Fruit fly (Drosophila melanogaster) whole organism, embryonic: ENCODE results near the gene CG14427.

Experiments used
- Ada2b ChIP-seq: fragments of 200-800 bp; sonication (Bioruptor generic); IDR thresholded peaks from 2 replicates; pipeline ENCODE4 v1.3.6; 2022; ENCODE audit warnings: missing biosample characterization, missing genetic modification characterization
- Atf3 ChIP-seq: fragments of 200-800 bp; sonication (Bioruptor generic); optimal IDR thresholded peaks from 3 replicates; lab custom pipeline; 2016; ENCODE audit warnings: missing biosample characterization, missing genetic modification characterization
- CG10321 ChIP-seq: fragments of 200-800 bp; sonication (Bioruptor generic); IDR thresholded peaks from 2 replicates; pipeline ENCODE4 v1.3.6; 2022; ENCODE audit warnings: missing biosample characterization, missing genetic modification characterization
- CG12236 ChIP-seq: fragments of 200-800 bp; sonication (Bioruptor generic); optimal IDR thresholded peaks from 2 replicates; lab custom pipeline; 2016; ENCODE audit warnings: missing biosample characterization, missing genetic modification characterization
- CG12769 ChIP-seq: fragments of 200-800 bp; sonication (Bioruptor generic); optimal IDR thresholded peaks from 2 replicates; lab custom pipeline; 2019; ENCODE audit warnings: missing biosample characterization, mild to moderate bottlenecking, missing genetic modification characterization, moderate library complexity
- CG13624 ChIP-seq: fragments of 200-800 bp; sonication (Bioruptor generic); optimal IDR thresholded peaks from 2 replicates; lab custom pipeline; 2016; ENCODE audit warnings: missing biosample characterization, missing genetic modification characterization
- CG15601 ChIP-seq: fragments of 200-800 bp; sonication (Bioruptor generic); optimal IDR thresholded peaks from 3 replicates; lab custom pipeline; 2019; ENCODE audit warnings: missing biosample characterization, mild to moderate bottlenecking, missing genetic modification characterization, moderate library complexity
- CG1602 ChIP-seq: fragments of 200-800 bp; sonication (Bioruptor generic); optimal IDR thresholded peaks from 3 replicates; lab custom pipeline; 2016; ENCODE audit warnings: missing biosample characterization, missing genetic modification characterization
- CG1792 ChIP-seq: fragments of 200-800 bp; sonication (Bioruptor generic); optimal IDR thresholded peaks from 2 replicates; lab custom pipeline; 2016; ENCODE audit warnings: missing biosample characterization, missing genetic modification characterization
- CG33557 ChIP-seq: fragments of 200-800 bp; sonication (Bioruptor generic); optimal IDR thresholded peaks from 2 replicates; lab custom pipeline; 2019; ENCODE audit warnings: missing biosample characterization, mild to moderate bottlenecking, missing genetic modification characterization, moderate library complexity
- CG4820 ChIP-seq: fragments of 200-800 bp; sonication (Bioruptor generic); optimal IDR thresholded peaks from 3 replicates; lab custom pipeline; 2016; ENCODE audit warnings: missing biosample characterization, missing genetic modification characterization
- CG6654 ChIP-seq: fragments of 200-800 bp; sonication (Bioruptor generic); optimal IDR thresholded peaks from 2 replicates; lab custom pipeline; 2017; ENCODE audit warnings: missing biosample characterization, mild to moderate bottlenecking, missing genetic modification characterization
- CG6765 ChIP-seq: fragments of 200-800 bp; sonication (Bioruptor generic); optimal IDR thresholded peaks from 3 replicates; lab custom pipeline; 2017; ENCODE audit warnings: missing biosample characterization, mild to moderate bottlenecking, missing genetic modification characterization
- CG7271 ChIP-seq: fragments of 200-800 bp; sonication (Bioruptor generic); optimal IDR thresholded peaks from 2 replicates; lab custom pipeline; 2018; ENCODE audit warnings: missing biosample characterization, mild to moderate bottlenecking, missing genetic modification characterization, moderate library complexity
- CG7928 ChIP-seq: fragments of 200-800 bp; sonication (Bioruptor generic); optimal IDR thresholded peaks from 2 replicates; lab custom pipeline; 2017; ENCODE audit warnings: missing biosample characterization, mild to moderate bottlenecking, missing genetic modification characterization
- CG7987 ChIP-seq: fragments of 200-800 bp; sonication (Bioruptor generic); optimal IDR thresholded peaks from 2 replicates; lab custom pipeline; 2018; ENCODE audit warnings: missing biosample characterization, mild to moderate bottlenecking, missing genetic modification characterization, moderate library complexity
- CG8089 ChIP-seq: fragments of 200-800 bp; sonication (Bioruptor generic); optimal IDR thresholded peaks from 3 replicates; lab custom pipeline; 2016; ENCODE audit warnings: missing biosample characterization, missing genetic modification characterization
- CG8765 ChIP-seq: fragments of 200-800 bp; sonication (Bioruptor generic); IDR thresholded peaks from 2 replicates; pipeline ENCODE4 v1.3.6; 2022; ENCODE audit warnings: missing biosample characterization, missing genetic modification characterization
- CG9817 ChIP-seq: fragments of 200-800 bp; sonication (Bioruptor generic); optimal IDR thresholded peaks from 2 replicates; lab custom pipeline; 2018; ENCODE audit warnings: missing biosample characterization, mild to moderate bottlenecking, missing genetic modification characterization, moderate library complexity
- CkIIα-i1 ChIP-seq: fragments of 200-800 bp; sonication (Bioruptor generic); IDR thresholded peaks from 2 replicates; pipeline ENCODE4 v1.3.6; 2022; ENCODE audit warnings: missing biosample characterization, missing genetic modification characterization
- CrebB ChIP-seq: fragments of 200-800 bp; sonication (Bioruptor generic); optimal IDR thresholded peaks from 3 replicates; lab custom pipeline; 2018; ENCODE audit warnings: missing biosample characterization, mild to moderate bottlenecking, missing genetic modification characterization
- Dip3 ChIP-seq: fragments of 200-800 bp; sonication (Bioruptor generic); optimal IDR thresholded peaks from 3 replicates; lab custom pipeline; 2016; ENCODE audit warnings: missing biosample characterization, missing genetic modification characterization
- ERR ChIP-seq: fragments of 200-800 bp; sonication (Bioruptor generic); optimal IDR thresholded peaks from 2 replicates; lab custom pipeline; 2016; ENCODE audit warnings: missing biosample characterization, missing genetic modification characterization
- Fer3 ChIP-seq: fragments of 200-800 bp; sonication (Bioruptor generic); optimal IDR thresholded peaks from 2 replicates; lab custom pipeline; 2018; ENCODE audit warnings: missing biosample characterization, mild to moderate bottlenecking, missing genetic modification characterization, moderate library complexity
- MTF-1 ChIP-seq: fragments of 200-800 bp; sonication (Bioruptor generic); optimal IDR thresholded peaks from 2 replicates; lab custom pipeline; 2018; ENCODE audit warnings: missing biosample characterization, mild to moderate bottlenecking, missing genetic modification characterization, borderline replicate concordance
- Mes4 ChIP-seq: fragments of 200-800 bp; sonication (Bioruptor generic); optimal IDR thresholded peaks from 2 replicates; lab custom pipeline; 2016; ENCODE audit warnings: missing biosample characterization, missing genetic modification characterization
- Nf-YB ChIP-seq: fragments of 200-800 bp; sonication (Bioruptor generic); optimal IDR thresholded peaks from 3 replicates; lab custom pipeline; 2019; ENCODE audit warnings: missing biosample characterization, mild to moderate bottlenecking, missing genetic modification characterization, moderate library complexity
- Six4 ChIP-seq: fragments of 200-800 bp; sonication (Bioruptor generic); optimal IDR thresholded peaks from 2 replicates; lab custom pipeline; 2016; ENCODE audit warnings: missing biosample characterization, missing genetic modification characterization
- Sox102F ChIP-seq: fragments of 200-800 bp; sonication (Bioruptor generic); optimal IDR thresholded peaks from 2 replicates; lab custom pipeline; 2018; ENCODE audit warnings: missing biosample characterization, mild to moderate bottlenecking, missing genetic modification characterization, moderate library complexity
- Ssrp ChIP-seq: fragments of 200-800 bp; sonication (Bioruptor generic); optimal IDR thresholded peaks from 2 replicates; lab custom pipeline; 2018; ENCODE audit warnings: missing biosample characterization, mild to moderate bottlenecking, missing genetic modification characterization, moderate library complexity
- Stat92E ChIP-seq, 3 experiments: fragments of >200 bp in 2 of 3; fragments of 200-800 bp in 1 of 3; sonication (Bioruptor generic) in 1 of 3; optimal IDR thresholded peaks; 2 replicates each; lab custom pipeline; 2017 to 2019; ENCODE audit warnings: missing biosample characterization in 3 of 3, missing genetic modification characterization in 3 of 3, mild to moderate bottlenecking in 1 of 3, moderate library complexity in 1 of 3
- Usf ChIP-seq: fragments of 200-800 bp; sonication (Bioruptor generic); optimal IDR thresholded peaks from 2 replicates; lab custom pipeline; 2017; ENCODE audit warnings: missing genotype, missing biosample characterization, missing genetic modification characterization
- Vsx1 ChIP-seq: fragments of 200-800 bp; sonication (Bioruptor generic); optimal IDR thresholded peaks from 2 replicates; lab custom pipeline; 2017; ENCODE audit warnings: missing biosample characterization, mild to moderate bottlenecking, missing genetic modification characterization, missing genetic modification reagents
- ap ChIP-seq: fragments of 200-800 bp; sonication (Bioruptor generic); IDR thresholded peaks from 2 replicates; pipeline ENCODE4 v1.3.6; 2022; ENCODE audit warnings: missing biosample characterization, missing genetic modification characterization
- corto ChIP-seq: fragments of 200-800 bp; sonication (Bioruptor generic); optimal IDR thresholded peaks from 2 replicates; lab custom pipeline; 2016; ENCODE audit warnings: missing biosample characterization, mild to moderate bottlenecking, missing genetic modification characterization, moderate library complexity
- fd102C ChIP-seq: fragments of 200-800 bp; sonication (Bioruptor generic); optimal IDR thresholded peaks from 2 replicates; lab custom pipeline; 2018; ENCODE audit warnings: missing biosample characterization, mild to moderate bottlenecking, missing genetic modification characterization, moderate library complexity
- h ChIP-seq: fragments of >200 bp; optimal IDR thresholded peaks from 2 replicates; lab custom pipeline; 2017
- hb ChIP-seq: fragments of 200-800 bp; sonication (Bioruptor generic); IDR thresholded peaks from 3 replicates; pipeline ENCODE4 v1.3.6; 2022; ENCODE audit warnings: missing biosample characterization, missing genetic modification characterization; ENCODE audit not compliant: partially characterized antibody
- lov ChIP-seq, 2 experiments: fragments of 200-800 bp in 1 of 2; fragments of >200 bp in 1 of 2; sonication (Bioruptor generic) in 1 of 2; IDR thresholded peaks in 1 of 2; optimal IDR thresholded peaks in 1 of 2; 2 replicates in 1 of 2; 3 replicates in 1 of 2; pipeline versions ENCODE4 v1.3.6 to Lab custom; 2017 to 2022; ENCODE audit warnings: missing biosample characterization in 1 of 2, missing genetic modification characterization in 1 of 2
- mam ChIP-seq: fragments of 200-800 bp; sonication (Bioruptor generic); optimal IDR thresholded peaks from 3 replicates; lab custom pipeline; 2016; ENCODE audit warnings: missing biosample characterization, missing genetic modification characterization
- mirr ChIP-seq: fragments of 200-800 bp; sonication (Bioruptor generic); optimal IDR thresholded peaks from 3 replicates; lab custom pipeline; 2018; ENCODE audit warnings: missing biosample characterization, mild to moderate bottlenecking, missing genetic modification characterization
- repo ChIP-seq: fragments of 200-800 bp; sonication (Bioruptor generic); optimal IDR thresholded peaks from 2 replicates; lab custom pipeline; 2016; ENCODE audit warnings: missing biosample characterization, missing genetic modification characterization
- schlank ChIP-seq: fragments of 200-800 bp; sonication (Bioruptor generic); optimal IDR thresholded peaks from 2 replicates; lab custom pipeline; 2018; ENCODE audit warnings: missing biosample characterization, mild to moderate bottlenecking, missing genetic modification characterization
- slbo ChIP-seq: fragments of 200-800 bp; sonication (Bioruptor generic); IDR thresholded peaks from 2 replicates; pipeline ENCODE4 v1.3.6; 2022; ENCODE audit warnings: missing biosample characterization, missing genetic modification characterization
- trem ChIP-seq: fragments of 200-800 bp; optimal IDR thresholded peaks from 3 replicates; lab custom pipeline; 2019; ENCODE audit warnings: missing biosample characterization, mild to moderate bottlenecking, missing genetic modification characterization, moderate library complexity
- vvl ChIP-seq: fragments of 200-800 bp; sonication (Bioruptor generic); IDR thresholded peaks from 2 replicates; pipeline ENCODE4 v1.3.6; 2022; ENCODE audit warnings: missing biosample characterization, missing genetic modification characterization
- z ChIP-seq: fragments of 200-800 bp; sonication (Bioruptor generic); IDR thresholded peaks from 3 replicates; pipeline ENCODE4 v1.3.6; 2022; ENCODE audit warnings: missing biosample characterization, missing genetic modification characterization
- zen2 ChIP-seq: fragments of 200-800 bp; sonication (Bioruptor generic); IDR thresholded peaks from 3 replicates; pipeline ENCODE4 v1.3.6; 2022; ENCODE audit warnings: missing biosample characterization, missing genetic modification characterization; ENCODE audit not compliant: partially characterized antibody

The CG14427 gene

dm6 chrX:7011063-7011743 lies 29.2 kb upstream of the CG14427 start, which contains the start of the genes cm, sloth1 and sloth2 (continued):
- TF ChIP-seq repo (GFP tag; lab: Kevin White, UChicago) (peak; percentile 75), corto (peak; percentile 18), CG7928 (GFP tag; lab: Kevin White, UChicago) (peak; percentile 86), CG8765 (GFP tag; lab: Robert Waterston, UW) (peak; percentile 81), Vsx1 (peak; percentile 33), Six4 (GFP tag; lab: Kevin White, UChicago) (peak; percentile 77), trem (tag; lab: Kevin White, UChicago) (peak; percentile 86), lov (optimal IDR thresholded peaks at IDR 0.05; lab: Kevin White, UChicago) (no peak), lov (GFP tag; IDR thresholded peaks at IDR 0.05; lab: Robert Waterston, UW) (peak; percentile 59; the same call in 1 of the 3 replicates), Ssrp (tag; lab: Kevin White, UChicago) (peak; percentile 74), h (lab: Kevin White, UChicago) (no peak), CG33557 (GFP tag; lab: Kevin White, UChicago) (peak; percentile 81), CG6654 (no peak), Atf3 (GFP tag; lab: Kevin White, UChicago) (peak; percentile 78), CG12236 (GFP tag; lab: Kevin White, UChicago) (peak; percentile 71), Sox102F (GFP tag; lab: Kevin White, UChicago) (peak; percentile 86), slbo (peak; percentile 95), CG13624 (GFP tag; lab: Kevin White, UChicago) (peak; percentile 83), MTF-1 (GFP tag; lab: Kevin White, UChicago) (peak; percentile 46), CG15601 (tag; lab: Kevin White, UChicago) (peak; percentile 79), ap (GFP tag; lab: Robert Waterston, UW) (peak; percentile 75), CrebB (tag; lab: Kevin White, UChicago) (peak; percentile 80), fd102C (GFP tag; lab: Kevin White, UChicago) (peak; percentile 57), Fer3 (peak; percentile 79), CG1602 (peak; percentile 90), Stat92E (GFP tag; optimal IDR thresholded peaks at IDR 0.05; lab: Kevin White, UChicago) (peak in 1 of 3 experiments; percentile 65), mirr (GFP tag; lab: Kevin White, UChicago) (peak; percentile 71), Dip3 (GFP tag; lab: Kevin White, UChicago) (peak; percentile 81), z (GFP tag; lab: Robert Waterston, UW) (no peak), CkIIα-i1 (GFP tag; lab: Robert Waterston, UW) (no peak), CG4820 (peak; percentile 79), schlank (tag; lab: Kevin White, UChicago) (peak; percentile 63), CG10321 (GFP tag; lab: Robert Waterston, UW) (0 out of 2 replicates have a peak, but pooled peaks have one; percentile 56), ERR (GFP tag; lab: Kevin White, UChicago) (peak; percentile 64), CG7987 (GFP tag; lab: Kevin White, UChicago) (peak; percentile 59), CG6765 (GFP tag; lab: Kevin White, UChicago) (peak; percentile 50), CG8089 (GFP tag; lab: Kevin White, UChicago) (peak; percentile 76), CG1792 (GFP tag; lab: Kevin White, UChicago) (peak; percentile 60), Ada2b (GFP tag; lab: Robert Waterston, UW) (peak; percentile 86), hb (GFP tag; lab: Robert Waterston, UW) (peak; percentile 63; the same call in 1 of the 3 replicates), zen2 (GFP tag; lab: Robert Waterston, UW) (peak; percentile 74; the same call in 1 of the 3 replicates), Nf-YB (GFP tag; lab: Kevin White, UChicago) (peak; percentile 61), vvl (peak; percentile 91), CG7271 (tag; lab: Kevin White, UChicago) (peak; percentile 69), Mes4 (peak; percentile 80), CG9817 (tag; lab: Kevin White, UChicago) (peak; percentile 90), mam (GFP tag; lab: Kevin White, UChicago) (peak; percentile 87), CG12769 (peak; percentile 93), Usf (GFP tag; lab: Kevin White, UChicago) (peak; percentile 52)
